Worm (Caenorhabditis elegans): ENCODE measurements around the gene F16G10.5.

DNA sequence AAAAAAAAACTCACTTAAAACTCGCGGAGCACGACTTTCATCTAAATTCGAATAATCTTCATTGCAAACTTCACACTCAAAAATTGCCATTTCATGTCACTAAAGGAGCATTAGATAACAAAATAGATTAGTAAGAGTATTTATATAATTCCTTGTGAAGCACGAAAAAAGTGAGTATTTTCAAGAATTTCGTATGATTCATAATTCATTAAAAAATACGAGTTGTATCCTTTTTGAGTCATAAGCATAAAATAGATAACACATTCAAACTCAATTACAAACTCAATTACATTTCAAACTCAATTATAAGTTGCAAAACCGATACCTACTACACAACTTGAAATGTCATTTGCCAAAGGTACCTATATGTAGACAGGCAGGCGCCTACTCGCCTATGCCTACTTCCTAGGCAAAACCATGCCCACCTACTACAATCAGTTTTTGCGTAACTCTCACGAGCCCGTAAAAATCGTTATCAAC is 38.1 kb upstream of the F16G10.5 start, which contains the start of the genes ZK1240.8 and ZK1240.1:
- no peak for TF ChIP-seq elt-3 (tag; optimal IDR thresholded peaks at IDR 0.05)
- TF ChIP-seq snpc-4 (tag; optimal IDR thresholded peaks at IDR 0.05): no peak
- TF ChIP-seq nhr-76 (tag; optimal IDR thresholded peaks at IDR 0.05): no peak
- no peak for TF ChIP-seq ztf-11 (tag; optimal IDR thresholded peaks at IDR 0.05)
- no peak for TF ChIP-seq sea-2 (GFP tag; optimal IDR thresholded peaks at IDR 0.05)
- TF ChIP-seq egl-27 (tag; optimal IDR thresholded peaks at IDR 0.05): no peak
- no peak for TF ChIP-seq nfya-1 (tag; optimal IDR thresholded peaks at IDR 0.05; ENCODE audit: insufficient read depth)
- no peak for TF ChIP-seq fos-1 (tag; optimal IDR thresholded peaks at IDR 0.05)
- no peak for TF ChIP-seq daf-12 (tag; optimal IDR thresholded peaks at IDR 0.05)

Data from whole organism, L3 larva.